Worm (Caenorhabditis elegans) whole organism, L3 larva: Measurements from ENCODE around the gene let-70.

Experiments
- daf-12 ChIP-seq: fragments of 150-350 bp; optimal IDR thresholded peaks from 2 replicates; lab custom pipeline; 2014; ENCODE audit warnings: missing biosample characterization, missing genetic modification reagents, missing genetic modification characterization
- elt-2 ChIP-seq: sonication (generic microtip); optimal IDR thresholded peaks from 2 replicates; lab custom pipeline; 2016; ENCODE audit warnings: missing genetic modification reagents, mild to moderate bottlenecking, missing genetic modification characterization, missing compliant biosample characterization
- lin-39 ChIP-seq: fragments of 150-350 bp; optimal IDR thresholded peaks from 2 replicates; lab custom pipeline; 2018; ENCODE audit warnings: missing biosample characterization, missing genetic modification reagents, missing genetic modification characterization
- mdl-1 ChIP-seq: fragments of 150-350 bp; optimal IDR thresholded peaks from 2 replicates; lab custom pipeline; 2014; ENCODE audit warnings: missing biosample characterization, missing genetic modification characterization
- nhr-23 ChIP-seq: fragments of 150-350 bp; optimal IDR thresholded peaks from 2 replicates; lab custom pipeline; 2014; ENCODE audit warnings: missing biosample characterization, missing genetic modification reagents, missing genetic modification characterization
- nhr-76 ChIP-seq: fragments of 150-350 bp; sonication (generic microtip); optimal IDR thresholded peaks from 5 replicates; lab custom pipeline; 2014; ENCODE audit warnings: missing biosample characterization, missing genetic modification characterization
- unc-39 ChIP-seq: sonication (generic microtip); optimal IDR thresholded peaks from 4 replicates; lab custom pipeline; 2017; ENCODE audit warnings: missing biosample characterization, missing genetic modification characterization

- TF ChIP-seq elt-2 (tag; lab: Kevin White, UChicago) = no peak
- no peak for TF ChIP-seq nhr-76 (tag; lab: Kevin White, UChicago)
- no peak for TF ChIP-seq daf-12
- no peak for TF ChIP-seq mdl-1 (tag; lab: Kevin White, UChicago)
- no peak for TF ChIP-seq unc-39 (tag; lab: Kevin White, UChicago)
- TF ChIP-seq nhr-23 (tag; lab: Kevin White, UChicago) = no peak
- no peak for TF ChIP-seq lin-39 (tag; lab: Kevin White, UChicago)
These were observed at the start of gene let-70 for ce11 chrIV:11082153-11082552.
